Fruit fly (Drosophila melanogaster) whole organism, prepupa: Measurements from ENCODE around the gene sordd2.

Experiments used
- Blimp-1 ChIP-seq: fragments of 200-800 bp; sonication (Bioruptor generic); optimal IDR thresholded peaks from 3 replicates; lab custom pipeline; 2017; ENCODE audit warnings: missing biosample characterization, missing genetic modification characterization, mild to moderate bottlenecking, moderate library complexity, missing genetic modification reagents
- CG10669 ChIP-seq: fragments of 200-800 bp; sonication (Bioruptor generic); optimal IDR thresholded peaks from 3 replicates; lab custom pipeline; 2018; ENCODE audit warnings: missing biosample characterization, mild to moderate bottlenecking, missing genetic modification characterization, moderate library complexity
- CG11294 ChIP-seq: fragments of 200-800 bp; sonication (Bioruptor generic); IDR thresholded peaks from 2 replicates; pipeline ENCODE4 v1.3.6; 2022; ENCODE audit warnings: missing biosample characterization, missing genetic modification characterization
- CG11902 ChIP-seq: fragments of 200-800 bp; sonication (Bioruptor generic); optimal IDR thresholded peaks from 3 replicates; lab custom pipeline; 2016; ENCODE audit warnings: missing biosample characterization, missing genetic modification characterization
- CG15336 ChIP-seq: fragments of 200-800 bp; sonication (Bioruptor generic); IDR thresholded peaks from 2 replicates; pipeline ENCODE4 v1.3.6; 2022; ENCODE audit warnings: missing biosample characterization, missing genetic modification characterization
- CG1621 ChIP-seq: fragments of 200-800 bp; sonication (Bioruptor generic); optimal IDR thresholded peaks from 3 replicates; lab custom pipeline; 2018; ENCODE audit warnings: missing biosample characterization, mild to moderate bottlenecking, missing genetic modification characterization
- CG31627 ChIP-seq: fragments of 200-800 bp; sonication (Bioruptor generic); optimal IDR thresholded peaks from 3 replicates; lab custom pipeline; 2016; ENCODE audit warnings: missing biosample characterization, missing genetic modification characterization
- CG32006 ChIP-seq: fragments of 200-800 bp; sonication (Bioruptor generic); optimal IDR thresholded peaks from 3 replicates; lab custom pipeline; 2017; ENCODE audit warnings: missing biosample characterization, mild to moderate bottlenecking, missing genetic modification characterization
- CG34406 ChIP-seq: fragments of 200-800 bp; sonication (Bioruptor generic); optimal IDR thresholded peaks from 3 replicates; lab custom pipeline; 2016; ENCODE audit warnings: missing biosample characterization, missing genetic modification characterization
- CG3919 ChIP-seq: fragments of 200-800 bp; sonication (Bioruptor generic); optimal IDR thresholded peaks from 3 replicates; lab custom pipeline; 2016; ENCODE audit warnings: missing biosample characterization, missing genetic modification characterization
- CG6792 ChIP-seq: fragments of 200-800 bp; sonication (Bioruptor generic); optimal IDR thresholded peaks from 3 replicates; lab custom pipeline; 2016; ENCODE audit warnings: missing biosample characterization, missing genetic modification characterization
- CG6808 ChIP-seq: fragments of 200-800 bp; sonication (Bioruptor generic); optimal IDR thresholded peaks from 3 replicates; lab custom pipeline; 2017; ENCODE audit warnings: missing biosample characterization, missing genetic modification characterization, mild to moderate bottlenecking, moderate library complexity, missing genetic modification reagents
- CG8319 ChIP-seq: fragments of 200-800 bp; sonication (Bioruptor generic); optimal IDR thresholded peaks from 3 replicates; lab custom pipeline; 2016; ENCODE audit warnings: missing biosample characterization, missing genetic modification characterization
- Eip78C ChIP-seq: fragments of 200-800 bp; sonication (Bioruptor generic); peaks from one replicate; lab custom pipeline; 2016; ENCODE audit warnings: missing biosample characterization, missing genetic modification characterization
- Eip93F ChIP-seq: fragments of 200-800 bp; sonication (Bioruptor generic); optimal IDR thresholded peaks from 2 replicates; lab custom pipeline; 2016; ENCODE audit warnings: missing biosample characterization, mild to moderate bottlenecking, missing genetic modification characterization
- Hr39 ChIP-seq: fragments of 200-800 bp; sonication (Bioruptor generic); optimal IDR thresholded peaks from 2 replicates; lab custom pipeline; 2016; ENCODE audit warnings: missing biosample characterization, missing genetic modification characterization
- Lpt ChIP-seq: fragments of 200-800 bp; sonication (Bioruptor generic); optimal IDR thresholded peaks from 3 replicates; lab custom pipeline; 2016; ENCODE audit warnings: missing biosample characterization, missing genetic modification characterization
- OdsH ChIP-seq: fragments of 200-800 bp; sonication (Bioruptor generic); optimal IDR thresholded peaks from 3 replicates; lab custom pipeline; 2016; ENCODE audit warnings: missing biosample characterization, missing genetic modification characterization
- Smox ChIP-seq: fragments of 200-800 bp; sonication (Bioruptor generic); optimal IDR thresholded peaks from 3 replicates; lab custom pipeline; 2016; ENCODE audit warnings: missing biosample characterization, missing genetic modification characterization
- Sox102F ChIP-seq: fragments of 200-800 bp; sonication (Bioruptor generic); optimal IDR thresholded peaks from 2 replicates; lab custom pipeline; 2016; ENCODE audit warnings: missing biosample characterization, mild to moderate bottlenecking, missing genetic modification characterization
- Sox15 ChIP-seq: fragments of 200-800 bp; sonication (Bioruptor generic); optimal IDR thresholded peaks from 3 replicates; lab custom pipeline; 2016; ENCODE audit warnings: missing biosample characterization, missing genetic modification characterization
- achi ChIP-seq: fragments of 200-800 bp; sonication (Bioruptor generic); optimal IDR thresholded peaks from 3 replicates; lab custom pipeline; 2016; ENCODE audit warnings: missing biosample characterization, missing genetic modification characterization
- acj6 ChIP-seq: fragments of 200-800 bp; sonication (Bioruptor generic); optimal IDR thresholded peaks from 3 replicates; lab custom pipeline; 2016; ENCODE audit warnings: missing biosample characterization, missing genetic modification characterization
- dsx ChIP-seq: fragments of 200-800 bp; optimal IDR thresholded peaks from 3 replicates; lab custom pipeline; 2019; ENCODE audit warnings: missing biosample characterization, mild to moderate bottlenecking, missing genetic modification characterization, moderate library complexity; ENCODE audit not compliant: poor library complexity, severe bottlenecking
- esn ChIP-seq: fragments of 200-800 bp; sonication (Bioruptor generic); optimal IDR thresholded peaks from 2 replicates; lab custom pipeline; 2016; ENCODE audit warnings: missing biosample characterization, mild to moderate bottlenecking, missing genetic modification characterization, moderate library complexity
- fd59A ChIP-seq: fragments of 200-800 bp; sonication (Bioruptor generic); optimal IDR thresholded peaks from 2 replicates; lab custom pipeline; 2017; ENCODE audit warnings: missing biosample characterization, mild to moderate bottlenecking, missing genetic modification characterization, missing genetic modification reagents
- fd85E ChIP-seq: fragments of 200-800 bp; sonication (Bioruptor generic); optimal IDR thresholded peaks from 3 replicates; lab custom pipeline; 2016; ENCODE audit warnings: missing biosample characterization, missing genetic modification characterization
- fkh ChIP-seq: fragments of 200-800 bp; sonication (Bioruptor generic); optimal IDR thresholded peaks from 3 replicates; lab custom pipeline; 2017; ENCODE audit warnings: missing biosample characterization, mild to moderate bottlenecking, missing genetic modification characterization, moderate library complexity
- lz ChIP-seq: fragments of 200-800 bp; sonication (Bioruptor generic); optimal IDR thresholded peaks from 3 replicates; lab custom pipeline; 2016; ENCODE audit warnings: missing biosample characterization, missing genetic modification characterization
- pdm3 ChIP-seq: fragments of 200-800 bp; sonication (Bioruptor generic); optimal IDR thresholded peaks from 3 replicates; lab custom pipeline; 2016; ENCODE audit warnings: missing biosample characterization, missing genetic modification characterization
- salr ChIP-seq, 2 experiments: fragments of 200-800 bp; sonication (Bioruptor generic); optimal IDR thresholded peaks; 3 replicates each; lab custom pipeline; 2016 to 2018; ENCODE audit warnings: missing biosample characterization in 2 of 2, missing genetic modification characterization in 2 of 2, mild to moderate bottlenecking in 1 of 2
- svp ChIP-seq: fragments of 200-800 bp; sonication (Bioruptor generic); peaks from one replicate; lab custom pipeline; 2016; ENCODE audit warnings: missing biosample characterization, missing genetic modification characterization
- vri ChIP-seq: fragments of 200-800 bp; sonication (Bioruptor generic); optimal IDR thresholded peaks from 3 replicates; lab custom pipeline; 2016; ENCODE audit warnings: missing biosample characterization, mild to moderate bottlenecking, missing genetic modification characterization

sordd2 gene

dm6 chrX:15788235-15789187 is 10.5 kb downstream of the sordd2 start, which contains the start of gene Rhp (continued):
- TF ChIP-seq CG3919 (GFP tag; lab: Kevin White, UChicago) (peak; percentile 52), CG11902 (no peak), CG6808 (GFP tag; lab: Kevin White, UChicago) (peak; percentile 79), Smox (GFP tag; lab: Kevin White, UChicago) (peak; percentile 56), vri (peak; percentile 40), CG32006 (no peak), fd85E (peak; percentile 34), CG31627 (GFP tag; lab: Kevin White, UChicago) (no peak), Eip93F (GFP tag; lab: Kevin White, UChicago) (no peak), dsx (GFP tag; lab: Kevin White, UChicago) (peak; percentile 47), CG11294 (GFP tag; lab: Robert Waterston, UW) (no peak), lz (GFP tag; lab: Kevin White, UChicago) (peak; percentile 40), Blimp-1 (GFP tag; lab: Kevin White, UChicago) (peak; percentile 34), Lpt (GFP tag; lab: Kevin White, UChicago) (no peak), svp (no peak), Sox15 (no peak), fd59A (GFP tag; lab: Kevin White, UChicago) (no peak), CG8319 (GFP tag; lab: Kevin White, UChicago) (peak; percentile 22), salr (GFP tag; optimal IDR thresholded peaks at IDR 0.05; lab: Kevin White, UChicago) (no peak), acj6 (peak; percentile 46), CG6792 (peak; percentile 62), pdm3 (GFP tag; lab: Kevin White, UChicago) (peak; percentile 60), CG34406 (peak; percentile 60), OdsH (GFP tag; lab: Kevin White, UChicago) (peak; percentile 56), achi (peak; percentile 31), CG15336 (GFP tag; lab: Robert Waterston, UW) (no peak), CG10669 (GFP tag; lab: Kevin White, UChicago) (peak; percentile 76)

dm6 chrX:15786242-15786641 is 12.7 kb downstream of the sordd2 start:
- TF ChIP-seq fd59A (GFP tag; lab: Kevin White, UChicago) (no peak), CG1621 (tag; lab: Kevin White, UChicago) (peak; percentile 11)

- TF ChIP-seq fkh (GFP tag; lab: Kevin White, UChicago): no peak
- TF ChIP-seq achi: peak; percentile 25
- no peak for TF ChIP-seq Hr39 (GFP tag; lab: Kevin White, UChicago)
- no peak for TF ChIP-seq Eip78C
- peak; percentile 9 for TF ChIP-seq esn (GFP tag; lab: Kevin White, UChicago)
- peak; percentile 94 for TF ChIP-seq vri
- TF ChIP-seq Blimp-1 (GFP tag; lab: Kevin White, UChicago): peak; percentile 80
- TF ChIP-seq Sox102F: no peak
These were observed 13.3 kb downstream of the sordd2 start, which contains the start of the genes Paf-AHalpha and mRpS30 for dm6 chrX:15785429-15786239. Paf-AHalpha (minus strand) TSS chrX:15785583. mRpS30 (plus strand) TSS chrX:15786047.
